Fruit fly (Drosophila melanogaster): ENCODE results near the gene CG10345.

DNA sequence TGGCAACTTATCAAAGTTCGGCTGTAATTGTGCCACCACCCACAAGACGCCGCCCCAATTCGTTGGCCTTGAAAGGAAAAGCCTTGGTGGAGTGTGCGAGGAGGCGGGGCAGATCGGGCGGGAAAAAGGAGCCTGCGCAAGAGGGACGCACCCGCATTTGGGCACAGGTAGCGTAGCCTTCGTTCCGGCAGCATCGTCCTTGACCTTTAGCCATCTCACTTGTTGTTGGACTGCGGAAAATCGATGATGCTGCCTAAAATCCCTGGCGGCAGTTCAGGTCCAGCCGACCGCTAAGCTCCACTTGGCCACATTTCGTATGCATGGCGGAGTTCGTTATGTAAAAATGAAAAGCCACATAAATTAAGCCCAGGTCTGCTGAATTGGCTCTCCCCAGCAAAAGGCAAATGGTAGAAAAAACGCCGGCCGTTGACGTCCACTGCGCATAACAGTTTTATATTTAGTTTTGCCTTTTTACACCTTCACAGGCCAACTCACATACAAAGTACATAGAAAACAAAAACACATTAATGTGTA is 22.3 kb upstream of the CG10345 start:
- TF ChIP-seq psq (optimal IDR thresholded peaks at IDR 0.05) = no peak
- TF ChIP-seq insv (optimal IDR thresholded peaks at IDR 0.05) = no peak
- no peak for TF ChIP-seq h (optimal IDR thresholded peaks at IDR 0.05)
- TF ChIP-seq Sin3A (optimal IDR thresholded peaks at IDR 0.05) = no peak
- TF ChIP-seq Myc (optimal IDR thresholded peaks at IDR 0.05) = no peak
- TF ChIP-seq ttk (optimal IDR thresholded peaks at IDR 0.05) = no peak
